Fruit fly (Drosophila melanogaster): ENCODE data around the gene Traf6.

DNA sequence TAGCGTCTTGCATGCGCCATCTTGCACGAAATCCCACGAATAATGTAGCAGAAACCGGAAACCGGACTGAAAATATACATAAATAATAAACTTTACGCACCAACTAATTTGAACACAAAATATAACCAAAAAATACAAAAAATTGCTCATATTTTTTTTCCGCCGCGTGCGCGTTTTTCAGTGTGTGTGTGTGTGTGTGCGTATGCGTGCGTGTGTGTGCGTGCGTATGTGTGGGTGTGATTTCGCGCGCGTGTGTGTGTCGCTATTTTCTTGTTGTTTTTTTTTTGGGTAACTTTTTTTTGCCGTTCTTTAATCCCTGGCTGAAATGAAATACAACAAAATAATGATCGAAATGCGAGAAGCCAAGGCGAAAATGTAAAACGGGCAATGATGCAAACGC lies 21.8 kb upstream of the Traf6 start:
- TF ChIP-seq exex (tag; optimal IDR thresholded peaks at IDR 0.05) (no peak), repo (GFP tag; optimal IDR thresholded peaks at IDR 0.05) (no peak), ato (GFP tag; IDR thresholded peaks at IDR 0.05; ENCODE audit: partially characterized antibody) (no peak), CG3407 (GFP tag; optimal IDR thresholded peaks at IDR 0.05) (no peak), knrl (GFP tag; IDR thresholded peaks at IDR 0.05; ENCODE audit: partially characterized antibody) (no peak), abd-A (tag; optimal IDR thresholded peaks at IDR 0.05) (no peak), CG3281 (GFP tag; optimal IDR thresholded peaks at IDR 0.05) (no peak)

Measured in whole organism, embryonic.